Fruit fly (Drosophila melanogaster): ENCODE results near the gene ntc.
A peak's percentile ranks its signal among the peaks of the same experiment; 100 is the strongest.

ntc gene

DNA sequence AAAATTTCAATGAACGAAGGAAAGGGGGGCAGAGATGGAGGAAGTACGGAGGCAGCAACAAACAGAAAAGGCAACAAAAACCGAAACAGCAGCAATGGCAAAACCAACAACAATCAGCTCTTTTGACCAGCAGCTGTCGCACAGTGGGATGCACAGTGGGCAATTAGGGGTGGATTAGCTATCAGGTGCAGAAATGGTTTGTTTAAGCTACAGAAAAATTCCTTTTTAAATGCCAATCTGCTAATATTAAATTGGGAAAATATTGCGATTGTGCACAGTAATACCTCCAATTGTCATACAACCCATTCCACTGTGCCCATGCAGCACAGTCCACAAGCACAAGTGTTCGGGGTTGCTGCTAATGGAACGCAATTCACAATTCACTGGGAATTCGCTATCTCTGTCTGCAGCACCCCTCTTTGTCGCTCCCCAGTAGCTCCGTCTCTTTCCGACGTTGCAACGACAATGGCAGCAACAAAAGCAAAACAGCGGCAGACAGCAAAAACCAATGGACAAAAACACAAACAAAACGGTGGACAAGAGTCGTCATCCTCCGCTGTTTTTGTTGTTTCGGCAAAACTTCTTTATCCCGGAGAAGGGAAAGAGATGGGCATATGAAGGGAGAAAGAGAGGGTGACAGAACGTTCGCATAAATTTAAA is 21.1 kb downstream of the ntc start (continued):
- TF ChIP-seq nmo (GFP tag; optimal IDR thresholded peaks at IDR 0.05) (peak; percentile 94), HLHmδ (GFP tag; optimal IDR thresholded peaks at IDR 0.05) (no peak), MESR4 (GFP tag; optimal IDR thresholded peaks at IDR 0.05) (peak; percentile 58), CG7987 (GFP tag; optimal IDR thresholded peaks at IDR 0.05) (peak; percentile 58), gsb-n (tag; optimal IDR thresholded peaks at IDR 0.05) (peak; percentile 94), Xbp1 (GFP tag; optimal IDR thresholded peaks at IDR 0.05) (peak; percentile 96), sr (GFP tag; IDR thresholded peaks at IDR 0.05) (peak; percentile 87), CG7271 (tag; optimal IDR thresholded peaks at IDR 0.05) (peak; percentile 62), oc (tag; optimal IDR thresholded peaks at IDR 0.05) (peak; percentile 95), Rx (GFP tag; IDR thresholded peaks at IDR 0.05) (peak; percentile 97), CG34422 (GFP tag; IDR thresholded peaks at IDR 0.05) (peak; percentile 98), Dip2 (GFP tag; IDR thresholded peaks at IDR 0.05) (peak; percentile 64), CG11398 (GFP tag; optimal IDR thresholded peaks at IDR 0.05) (peak; percentile 93), CG11723 (GFP tag; optimal IDR thresholded peaks at IDR 0.05) (peak; percentile 91), ham (GFP tag; IDR thresholded peaks at IDR 0.05) (peak; percentile 73), Jarid2 (GFP tag; optimal IDR thresholded peaks at IDR 0.05) (peak; percentile 72), CG6765 (GFP tag; optimal IDR thresholded peaks at IDR 0.05) (no peak), Gug (GFP tag; IDR thresholded peaks at IDR 0.05) (peak; percentile 97), gcm (GFP tag; optimal IDR thresholded peaks at IDR 0.05) (peak; percentile 90), unc-4 (GFP tag; IDR thresholded peaks at IDR 0.05; ENCODE audit: partially characterized antibody) (no peak), corto (GFP tag; optimal IDR thresholded peaks at IDR 0.05) (peak; percentile 97), CG14014 (GFP tag; IDR thresholded peaks at IDR 0.05) (peak; percentile 95), CG6854 (GFP tag; optimal IDR thresholded peaks at IDR 0.05) (peak; percentile 68), CG3407 (GFP tag; optimal IDR thresholded peaks at IDR 0.05) (peak; percentile 87), HLH54F (GFP tag; optimal IDR thresholded peaks at IDR 0.05) (peak; percentile 93), Adf1 (GFP tag; IDR thresholded peaks at IDR 0.05) (peak; percentile 63), pnt (GFP tag; optimal IDR thresholded peaks at IDR 0.05) (peak; percentile 96), CG13624 (GFP tag; optimal IDR thresholded peaks at IDR 0.05) (peak; percentile 94), CG10654 (GFP tag; optimal IDR thresholded peaks at IDR 0.05) (peak; percentile 88), bowl (GFP tag; IDR thresholded peaks at IDR 0.05) (peak; percentile 83), CG1024 (GFP tag; IDR thresholded peaks at IDR 0.05) (peak; percentile 88), CG15011 (GFP tag; optimal IDR thresholded peaks at IDR 0.05) (peak; percentile 68), Hsf (GFP tag; optimal IDR thresholded peaks at IDR 0.05) (peak; percentile 95), sens (GFP tag) (peak; percentile 100), chinmo (GFP tag; IDR thresholded peaks at IDR 0.05; ENCODE audit: partially characterized antibody) (0 out of 4 replicates have a peak, but pooled peaks have one; percentile 41), gem (tag; optimal IDR thresholded peaks at IDR 0.05) (peak; percentile 96), CG6254 (GFP tag; optimal IDR thresholded peaks at IDR 0.05) (peak; percentile 83), ci (GFP tag; IDR thresholded peaks at IDR 0.05) (peak; percentile 98), CG10462 (GFP tag; optimal IDR thresholded peaks at IDR 0.05) (peak; percentile 88), btn (GFP tag; optimal IDR thresholded peaks at IDR 0.05) (peak; percentile 91), HLH4C (GFP tag; IDR thresholded peaks at IDR 0.05; ENCODE audit: partially characterized antibody) (peak; percentile 49; the same call in 2 of the 3 replicates), seq (GFP tag; IDR thresholded peaks at IDR 0.05) (peak; percentile 97), ro (GFP tag; IDR thresholded peaks at IDR 0.05) (peak; percentile 89), ab (GFP tag; optimal IDR thresholded peaks at IDR 0.05) (peak; percentile 94), Fer2 (tag; optimal IDR thresholded peaks at IDR 0.05) (no peak), gt (GFP tag; IDR thresholded peaks at IDR 0.05) (peak; percentile 93), CG43689 (GFP tag; IDR thresholded peaks at IDR 0.05) (peak; percentile 93), Trl (optimal IDR thresholded peaks at IDR 0.05) (no peak), Trl (GFP tag; optimal IDR thresholded peaks at IDR 0.05) (peak; percentile 96), CG10431 (GFP tag; optimal IDR thresholded peaks at IDR 0.05) (no peak)
